Worm (Caenorhabditis elegans) whole organism, mixed stage, embryonic: Measurements from ENCODE around the gene F10C1.8.

Experiments used
- M03D4.4 ChIP-seq: sonication (generic microtip); optimal IDR thresholded peaks from 2 replicates; lab custom pipeline; 2017; ENCODE audit warnings: mild to moderate bottlenecking, missing genetic modification characterization, missing compliant biosample characterization
- bed-3 ChIP-seq: fragments of 200-800 bp; sonication (Bioruptor generic); optimal IDR thresholded peaks from 3 replicates; lab custom pipeline; 2018; ENCODE audit warnings: mild to moderate bottlenecking, missing genetic modification characterization, moderate library complexity, missing compliant biosample characterization
- ceh-43 ChIP-seq: fragments of 200-800 bp; sonication (Bioruptor generic); optimal IDR thresholded peaks from 2 replicates; lab custom pipeline; 2018; ENCODE audit warnings: mild to moderate bottlenecking, missing genetic modification characterization, moderate library complexity, missing compliant biosample characterization
- ces-1 ChIP-seq: fragments of 150-350 bp; optimal IDR thresholded peaks from 2 replicates; lab custom pipeline; 2014; ENCODE audit warnings: missing biosample characterization, missing genetic modification reagents, missing genetic modification characterization
- cnd-1 ChIP-seq: fragments of 200-800 bp; sonication (Bioruptor generic); optimal IDR thresholded peaks from 2 replicates; lab custom pipeline; 2018; ENCODE audit warnings: mild to moderate bottlenecking, missing genetic modification characterization, missing compliant biosample characterization
- drap-1 ChIP-seq: fragments of 200-800 bp; sonication (Bioruptor generic); optimal IDR thresholded peaks from 3 replicates; lab custom pipeline; 2018; ENCODE audit warnings: mild to moderate bottlenecking, missing genetic modification characterization, missing compliant biosample characterization
- elt-1 ChIP-seq: sonication (generic microtip); optimal IDR thresholded peaks from 2 replicates; lab custom pipeline; 2017; ENCODE audit warnings: missing genetic modification characterization, mild to moderate bottlenecking, missing compliant biosample characterization, antibody characterized with exemption, moderate library complexity, borderline replicate concordance; ENCODE audit not compliant: insufficient read depth
- elt-3 ChIP-seq: fragments of 150-350 bp; optimal IDR thresholded peaks from 2 replicates; lab custom pipeline; 2014; ENCODE audit warnings: missing biosample characterization, missing genetic modification characterization
- flh-1 ChIP-seq: fragments of 200-800 bp; sonication (Bioruptor generic); optimal IDR thresholded peaks from 2 replicates; lab custom pipeline; 2018; ENCODE audit warnings: mild to moderate bottlenecking, missing genetic modification characterization, moderate library complexity, missing compliant biosample characterization
- ham-2 ChIP-seq: fragments of 200-800 bp; sonication (Bioruptor generic); optimal IDR thresholded peaks from 2 replicates; lab custom pipeline; 2018; ENCODE audit warnings: mild to moderate bottlenecking, missing genetic modification characterization, missing compliant biosample characterization
- hlh-1 ChIP-seq: fragments of 150-350 bp; optimal IDR thresholded peaks from 2 replicates; lab custom pipeline; 2014; ENCODE audit warnings: missing biosample characterization, missing genetic modification reagents, missing genetic modification characterization
- lin-32 ChIP-seq: fragments of 200-800 bp; sonication (Bioruptor generic); optimal IDR thresholded peaks from 2 replicates; lab custom pipeline; 2018; ENCODE audit warnings: mild to moderate bottlenecking, missing genetic modification characterization, missing compliant biosample characterization
- lsy-2 ChIP-seq: fragments of 150-350 bp; optimal IDR thresholded peaks from 2 replicates; lab custom pipeline; 2014; ENCODE audit warnings: missing biosample characterization, missing genetic modification characterization
- mab-5 ChIP-seq: fragments of 150-350 bp; optimal IDR thresholded peaks from 2 replicates; lab custom pipeline; 2014; ENCODE audit warnings: missing biosample characterization, missing genetic modification characterization
- mep-1 ChIP-seq: fragments of 150-350 bp; optimal IDR thresholded peaks from 2 replicates; lab custom pipeline; 2017; ENCODE audit warnings: missing biosample characterization, missing genetic modification reagents, missing genetic modification characterization, inconsistent platforms
- nhr-12 ChIP-seq: fragments of 150-350 bp; optimal IDR thresholded peaks from 2 replicates; lab custom pipeline; 2014; ENCODE audit warnings: missing biosample characterization, missing genetic modification characterization
- nhr-2 ChIP-seq: fragments of 150-350 bp; optimal IDR thresholded peaks from 2 replicates; lab custom pipeline; 2014; ENCODE audit warnings: missing biosample characterization, missing genetic modification characterization
- nhr-76 ChIP-seq: sonication (generic microtip); optimal IDR thresholded peaks from 2 replicates; lab custom pipeline; 2017; ENCODE audit warnings: missing biosample characterization, missing genetic modification characterization
- pha-4 ChIP-seq: fragments of 150-350 bp; optimal IDR thresholded peaks from 2 replicates; lab custom pipeline; 2018; ENCODE audit warnings: missing biosample characterization, missing genetic modification reagents, missing genetic modification characterization
- sem-2 ChIP-seq: fragments of 200-800 bp; sonication (Bioruptor generic); optimal IDR thresholded peaks from 2 replicates; lab custom pipeline; 2018; ENCODE audit warnings: mild to moderate bottlenecking, missing genetic modification characterization, missing compliant biosample characterization
- snpc-4 ChIP-seq: fragments of 150-350 bp; optimal IDR thresholded peaks from 2 replicates; lab custom pipeline; 2014; ENCODE audit warnings: missing biosample characterization, missing genetic modification characterization
- sptf-1 ChIP-seq: sonication (generic microtip); optimal IDR thresholded peaks from 2 replicates; lab custom pipeline; 2017; ENCODE audit warnings: mild to moderate bottlenecking, missing genetic modification characterization, moderate library complexity, missing compliant biosample characterization
- tbx-8 ChIP-seq: fragments of 200-800 bp; sonication (Bioruptor generic); optimal IDR thresholded peaks from 2 replicates; lab custom pipeline; 2018; ENCODE audit warnings: mild to moderate bottlenecking, missing genetic modification characterization, moderate library complexity, missing compliant biosample characterization
- unc-120 ChIP-seq: sonication (generic microtip); optimal IDR thresholded peaks from 2 replicates; lab custom pipeline; 2017; ENCODE audit warnings: missing genetic modification characterization, missing compliant biosample characterization; ENCODE audit not compliant: poor library complexity, severe bottlenecking
- unc-39 ChIP-seq: fragments of 150-350 bp; optimal IDR thresholded peaks from 2 replicates; lab custom pipeline; 2014; ENCODE audit warnings: missing biosample characterization, missing genetic modification characterization
- unc-62 ChIP-seq: fragments of 150-350 bp; optimal IDR thresholded peaks from 2 replicates; lab custom pipeline; 2014; ENCODE audit warnings: missing biosample characterization, missing genetic modification reagents, missing genetic modification characterization
- zip-8 ChIP-seq: fragments of 150-350 bp; optimal IDR thresholded peaks from 2 replicates; lab custom pipeline; 2014; ENCODE audit warnings: missing biosample characterization, missing genetic modification characterization

F10C1.8 gene

DNA sequence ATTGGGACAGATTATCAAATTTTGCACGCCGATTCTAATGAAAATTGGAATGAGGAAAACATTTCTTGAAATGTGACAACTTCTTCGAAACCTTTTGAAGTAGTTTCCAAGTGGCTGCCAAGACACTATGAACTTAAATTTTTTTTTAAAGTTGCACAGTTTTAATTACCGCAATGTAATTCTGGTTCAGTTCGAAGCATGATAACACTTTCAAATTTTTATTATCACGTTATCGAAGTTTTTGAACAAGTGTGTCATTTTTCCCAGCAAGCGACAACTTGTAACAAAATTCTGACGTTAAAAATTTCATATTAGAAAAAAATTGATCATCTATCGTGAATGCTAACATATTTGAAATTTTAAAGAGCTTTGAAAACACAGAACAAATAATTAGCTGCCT is 11.5 kb upstream of the F10C1.8 start:
- no peak for TF ChIP-seq sem-2 (GFP tag; lab: Kevin White, UChicago)
- no peak for TF ChIP-seq unc-62 (GFP tag; lab: Kevin White, UChicago)
- TF ChIP-seq cnd-1 (tag; lab: Kevin White, UChicago): no peak
- TF ChIP-seq bed-3 (GFP tag; lab: Kevin White, UChicago): no peak
- no peak for TF ChIP-seq pha-4 (tag; lab: Kevin White, UChicago)
- no peak for TF ChIP-seq nhr-76 (tag; lab: Kevin White, UChicago)
- TF ChIP-seq elt-3 (tag; lab: Kevin White, UChicago): no peak
- TF ChIP-seq ces-1 (GFP tag; lab: Kevin White, UChicago): no peak
- no peak for TF ChIP-seq flh-1 (GFP tag; lab: Kevin White, UChicago)
- TF ChIP-seq ham-2 (GFP tag; lab: Kevin White, UChicago): no peak
- no peak for TF ChIP-seq hlh-1 (tag; lab: Kevin White, UChicago)
- no peak for TF ChIP-seq sptf-1 (tag; lab: Kevin White, UChicago)

DNA sequence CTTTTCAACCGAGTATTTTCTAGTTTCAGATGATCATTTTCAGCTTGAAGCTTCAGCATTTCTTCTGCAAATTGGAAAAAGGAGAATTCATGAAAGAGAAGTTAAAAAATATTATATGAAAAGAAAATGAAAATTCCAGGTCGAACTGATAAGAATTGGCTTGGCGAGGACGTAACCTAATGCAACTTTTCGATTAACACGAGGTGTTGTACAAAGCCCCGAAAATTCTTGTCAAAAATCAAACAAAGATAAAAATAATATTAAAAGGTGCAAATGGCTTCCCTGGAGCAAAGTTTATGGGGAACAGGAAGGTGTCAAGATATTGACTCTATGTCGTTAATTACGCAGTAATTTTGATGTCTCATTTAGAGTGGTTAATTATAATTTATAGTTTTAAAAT is 9.9 kb upstream of the F10C1.8 start:
- no peak for TF ChIP-seq lsy-2

DNA sequence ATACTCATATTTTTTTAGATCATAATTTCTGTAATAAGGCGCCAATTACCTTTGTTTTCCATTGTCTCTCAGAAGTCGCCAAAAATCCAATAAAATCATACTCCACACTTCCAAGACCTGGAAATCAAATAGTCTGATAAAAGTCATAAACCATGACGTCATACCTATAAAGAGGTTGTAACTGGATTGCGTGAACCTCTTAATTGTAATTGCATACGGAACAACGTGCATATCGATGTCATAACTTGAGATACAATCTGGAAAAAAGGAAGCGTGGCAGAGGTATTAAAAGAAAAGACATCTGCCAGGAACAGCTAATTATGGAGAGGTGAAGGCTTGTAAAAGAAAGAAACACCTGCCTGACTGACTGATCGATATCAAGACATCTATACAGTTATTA is 9.2 kb upstream of the F10C1.8 start, which contains the start of gene F10C1.9:
Gene F10C1.9 (minus strand): TSS at position 197 of the 400 bp plus-strand sequence.
- TF ChIP-seq zip-8 (tag; lab: Kevin White, UChicago): peak; percentile 95
- TF ChIP-seq nhr-2: peak; percentile 88
- no peak for TF ChIP-seq lin-32 (GFP tag; lab: Kevin White, UChicago)
- TF ChIP-seq ham-2 (GFP tag; lab: Kevin White, UChicago): no peak

DNA sequence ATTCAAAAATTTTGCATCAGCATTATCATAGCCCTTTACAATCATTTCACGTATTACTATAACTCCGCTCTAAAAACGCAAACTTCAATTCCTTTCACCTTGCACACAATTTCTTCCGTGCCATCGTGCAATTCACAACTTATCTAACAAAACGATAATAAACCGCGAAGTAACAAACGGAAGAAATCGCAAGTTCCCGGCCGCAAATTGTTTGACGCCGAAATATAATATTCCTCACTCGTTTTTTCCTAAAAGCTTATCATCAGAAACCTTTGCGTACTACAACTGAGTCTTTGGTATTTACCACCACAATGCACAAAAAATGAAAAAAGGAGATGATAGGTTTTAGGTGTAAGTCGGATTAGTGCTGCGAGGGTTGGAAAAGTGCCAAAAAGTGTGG is 7.0 kb upstream of the F10C1.8 start:
- no peak for TF ChIP-seq flh-1 (GFP tag; lab: Kevin White, UChicago)
- TF ChIP-seq, all 35 proteins: peak for 0

DNA sequence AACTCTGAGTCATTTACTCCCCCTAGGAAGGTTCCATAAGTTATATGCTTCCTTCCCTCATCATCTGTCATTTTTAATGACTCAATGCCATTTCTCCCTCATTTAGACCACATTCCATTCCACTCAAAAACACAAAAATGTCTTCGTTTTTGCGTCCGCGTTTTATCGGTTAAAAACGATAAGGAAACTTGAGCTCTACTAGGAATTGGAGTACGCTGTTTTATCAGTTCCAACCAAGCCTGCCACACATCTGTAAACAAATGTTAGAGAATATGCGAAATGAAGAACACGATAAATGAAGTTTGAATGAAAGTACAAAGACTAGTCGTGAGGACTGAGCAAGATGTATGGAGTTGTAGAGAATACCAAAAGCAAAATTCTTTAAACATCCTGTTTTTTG is 5.9 kb upstream of the F10C1.8 start:
- TF ChIP-seq hlh-1 (tag; lab: Kevin White, UChicago) (no peak), nhr-2 (no peak), sem-2 (GFP tag; lab: Kevin White, UChicago) (no peak), sptf-1 (tag; lab: Kevin White, UChicago) (no peak), unc-120 (no peak), tbx-8 (GFP tag; lab: Kevin White, UChicago) (no peak), unc-39 (tag; lab: Kevin White, UChicago) (no peak), ham-2 (GFP tag; lab: Kevin White, UChicago) (no peak), bed-3 (GFP tag; lab: Kevin White, UChicago) (no peak), M03D4.4 (no peak), flh-1 (GFP tag; lab: Kevin White, UChicago) (no peak), nhr-12 (tag; lab: Kevin White, UChicago) (no peak), pha-4 (tag; lab: Kevin White, UChicago) (no peak)
- TF ChIP-seq, all 35 proteins: peak for 0

DNA sequence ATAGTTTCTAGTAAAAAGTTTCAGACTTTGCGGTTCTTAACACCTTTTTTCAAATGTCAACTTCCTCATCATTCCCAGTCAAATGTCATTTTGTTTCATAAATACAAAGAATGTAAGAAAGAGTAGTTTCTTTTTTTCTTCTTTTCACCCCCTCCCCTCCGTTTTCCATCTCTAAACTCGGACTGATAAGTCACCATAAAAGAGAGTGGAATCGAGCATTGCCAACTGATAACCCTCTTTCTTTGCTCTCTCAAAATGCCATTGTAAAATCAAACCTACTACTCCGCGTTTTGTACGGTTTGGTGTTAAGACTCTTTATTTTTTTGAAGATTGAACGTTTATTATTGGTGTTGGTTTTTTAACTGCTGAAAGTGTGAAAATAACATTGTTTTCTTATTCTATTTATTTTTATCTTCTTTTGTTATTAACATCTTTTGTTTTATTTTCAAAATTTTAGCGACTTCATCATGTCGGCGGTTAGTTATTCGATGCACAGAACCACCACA is 4.5 kb upstream of the F10C1.8 start, which contains the start of gene ifb-2:
Gene ifb-2 (plus strand): TSS at position 456 of the 506 bp plus-strand sequence.
- TF ChIP-seq snpc-4 (tag; lab: Kevin White, UChicago): no peak
- no peak for TF ChIP-seq lin-32 (GFP tag; lab: Kevin White, UChicago)
- no peak for TF ChIP-seq elt-1
- TF ChIP-seq tbx-8 (GFP tag; lab: Kevin White, UChicago): no peak
- no peak for TF ChIP-seq mep-1 (tag; lab: Kevin White, UChicago)
- no peak for TF ChIP-seq unc-120
- no peak for TF ChIP-seq ceh-43 (GFP tag; lab: Kevin White, UChicago)
- TF ChIP-seq elt-3 (tag; lab: Kevin White, UChicago): no peak
- TF ChIP-seq drap-1 (GFP tag; lab: Kevin White, UChicago): no peak

DNA sequence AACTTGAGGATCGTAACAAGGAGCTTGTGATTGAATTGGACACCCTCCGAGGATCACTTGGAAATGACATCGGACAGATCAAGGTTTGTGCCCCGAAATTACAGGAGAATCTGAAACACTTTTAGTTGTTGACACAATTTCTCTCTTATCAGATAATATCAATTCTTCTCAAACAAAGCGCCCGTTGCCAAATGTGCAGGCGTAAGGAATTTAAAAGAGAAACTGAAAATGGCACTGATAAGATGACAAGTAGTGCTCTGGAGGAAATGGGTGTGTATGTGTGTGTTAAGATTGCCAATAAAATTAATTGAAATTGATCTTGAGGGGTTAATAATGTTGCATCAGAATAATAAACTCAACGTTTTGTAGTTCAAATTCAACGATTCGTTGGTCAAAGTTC is 2.9 kb upstream of the F10C1.8 start:
- no peak for TF ChIP-seq flh-1 (GFP tag; lab: Kevin White, UChicago)
- TF ChIP-seq mab-5 (tag; lab: Kevin White, UChicago): no peak
- TF ChIP-seq unc-39 (tag; lab: Kevin White, UChicago): no peak
- TF ChIP-seq lsy-2: no peak
- TF ChIP-seq sptf-1 (tag; lab: Kevin White, UChicago): no peak
- TF ChIP-seq nhr-76 (tag; lab: Kevin White, UChicago): no peak
- no peak for TF ChIP-seq elt-1
- no peak for TF ChIP-seq zip-8 (tag; lab: Kevin White, UChicago)
- no peak for TF ChIP-seq unc-62 (GFP tag; lab: Kevin White, UChicago)
- no peak for TF ChIP-seq mep-1 (tag; lab: Kevin White, UChicago)
